Fruit fly (Drosophila melanogaster): ENCODE results near the gene Ccp84Af.

Gene Ccp84Af

dm6 chr3R:6665117-6665654 is 24.9 kb downstream of the Ccp84Af start (continued):
- TF ChIP-seq pfk (GFP tag; optimal IDR thresholded peaks at IDR 0.05): no peak
- TF ChIP-seq Max (GFP tag; optimal IDR thresholded peaks at IDR 0.05): no peak
- TF ChIP-seq fru (optimal IDR thresholded peaks at IDR 0.05): no peak
- peak; percentile 14; the same call in 1 of the 2 replicates for TF ChIP-seq onecut (GFP tag; IDR thresholded peaks at IDR 0.05)
- peak; percentile 74 for TF ChIP-seq kni (GFP tag; optimal IDR thresholded peaks at IDR 0.05)
- no peak for TF ChIP-seq jing (GFP tag; optimal IDR thresholded peaks at IDR 0.05)
- TF ChIP-seq Sry-β (GFP tag; optimal IDR thresholded peaks at IDR 0.05): no peak
- TF ChIP-seq nom (GFP tag; optimal IDR thresholded peaks at IDR 0.05): no peak
- no peak for TF ChIP-seq CG10543 (GFP tag; optimal IDR thresholded peaks at IDR 0.05)
- no peak for TF ChIP-seq CG10462 (GFP tag; optimal IDR thresholded peaks at IDR 0.05)
- no peak for TF ChIP-seq CG17912 (GFP tag; optimal IDR thresholded peaks at IDR 0.05)
- no peak for TF ChIP-seq CG10979 (tag; optimal IDR thresholded peaks at IDR 0.05)
- peak; percentile 90 for TF ChIP-seq CG5180 (GFP tag; optimal IDR thresholded peaks at IDR 0.05)
- TF ChIP-seq CG6175 (GFP tag; IDR thresholded peaks at IDR 0.05): 0 out of 3 replicates have a peak, but pooled peaks have one; percentile 51
- no peak for TF ChIP-seq dan (GFP tag; IDR thresholded peaks at IDR 0.05)
- TF ChIP-seq bbx (GFP tag; IDR thresholded peaks at IDR 0.05; ENCODE audit: partially characterized antibody): no peak
- peak; percentile 44 for TF ChIP-seq CG6813 (GFP tag; optimal IDR thresholded peaks at IDR 0.05)
- TF ChIP-seq CG4424 (GFP tag; optimal IDR thresholded peaks at IDR 0.05): no peak
- TF ChIP-seq CG33557 (GFP tag; optimal IDR thresholded peaks at IDR 0.05): peak; percentile 79
- TF ChIP-seq CG9932 (GFP tag; IDR thresholded peaks at IDR 0.05): no peak
- TF ChIP-seq crol (GFP tag; IDR thresholded peaks at IDR 0.05): peak; percentile 96
- peak; percentile 32; the same call in 1 of the 2 replicates for TF ChIP-seq dati (GFP tag; IDR thresholded peaks at IDR 0.05)
- no peak for TF ChIP-seq CG4820 (GFP tag; optimal IDR thresholded peaks at IDR 0.05)
- 0 out of 3 replicates have a peak, but pooled peaks have one; percentile 10 for TF ChIP-seq CG17361 (GFP tag; IDR thresholded peaks at IDR 0.05)
- TF ChIP-seq Hr51 (GFP tag; optimal IDR thresholded peaks at IDR 0.05): no peak
- TF ChIP-seq CG3163 (GFP tag; optimal IDR thresholded peaks at IDR 0.05): no peak
- TF ChIP-seq zf30C (GFP tag; optimal IDR thresholded peaks at IDR 0.05): no peak
- no peak for TF ChIP-seq hkb (optimal IDR thresholded peaks at IDR 0.05)
- 0 out of 2 replicates have a peak, but pooled peaks have one; percentile 41 for TF ChIP-seq hkb (GFP tag; IDR thresholded peaks at IDR 0.05)
- TF ChIP-seq Dbx (GFP tag; IDR thresholded peaks at IDR 0.05): no peak
- TF ChIP-seq Vsx1 (GFP tag; optimal IDR thresholded peaks at IDR 0.05): peak; percentile 39
- no peak for TF ChIP-seq CG8478 (optimal IDR thresholded peaks at IDR 0.05)
- TF ChIP-seq TFAM (GFP tag; optimal IDR thresholded peaks at IDR 0.05): no peak
- no peak for TF ChIP-seq B-H1 (GFP tag; IDR thresholded peaks at IDR 0.05)
- peak; percentile 31 for TF ChIP-seq CG1233 (GFP tag; optimal IDR thresholded peaks at IDR 0.05)
- TF ChIP-seq CG15514 (GFP tag; optimal IDR thresholded peaks at IDR 0.05): no peak
- TF ChIP-seq NFAT (GFP tag; IDR thresholded peaks at IDR 0.05): no peak
- no peak for TF ChIP-seq nmo (GFP tag; optimal IDR thresholded peaks at IDR 0.05)
- TF ChIP-seq CG13894 (tag; optimal IDR thresholded peaks at IDR 0.05): no peak
- 0 out of 3 replicates have a peak, but pooled peaks have one; percentile 21 for TF ChIP-seq H15 (GFP tag; IDR thresholded peaks at IDR 0.05)
- peak; percentile 54; the same call in 1 of the 2 replicates for TF ChIP-seq chm (GFP tag; IDR thresholded peaks at IDR 0.05)
- TF ChIP-seq dysf (GFP tag; IDR thresholded peaks at IDR 0.05): no peak
- TF ChIP-seq CG18011 (GFP tag; optimal IDR thresholded peaks at IDR 0.05): no peak
- TF ChIP-seq Xrp1 (GFP tag; IDR thresholded peaks at IDR 0.05): peak; percentile 71
- peak; percentile 59 for TF ChIP-seq ac (GFP tag; optimal IDR thresholded peaks at IDR 0.05)
- no peak for TF ChIP-seq lbe (GFP tag; optimal IDR thresholded peaks at IDR 0.05)
- TF ChIP-seq CG12391 (tag; optimal IDR thresholded peaks at IDR 0.05): no peak
- TF ChIP-seq Chrac-16 (GFP tag; optimal IDR thresholded peaks at IDR 0.05): no peak
- TF ChIP-seq CG31441 (GFP tag; IDR thresholded peaks at IDR 0.05): no peak
- TF ChIP-seq tll (GFP tag; optimal IDR thresholded peaks at IDR 0.05): no peak
